Worm (Caenorhabditis elegans) whole organism, young adult: Measurements from ENCODE around the gene mapk-15.

Experiments used
- ceh-79 ChIP-seq: sonication (generic microtip); optimal IDR thresholded peaks from 2 replicates; lab custom pipeline; 2017; ENCODE audit warnings: mild to moderate bottlenecking, missing genetic modification characterization, missing compliant biosample characterization
- lin-35 ChIP-seq, 3 experiments: fragments of 150-350 bp in 2 of 3; sonication (generic microtip) in 1 of 3; optimal IDR thresholded peaks; 2 replicates each; lab custom pipeline; 2014 to 2018; ENCODE audit warnings: missing biosample characterization in 3 of 3, missing genetic modification characterization in 3 of 3, missing genetic modification reagents in 3 of 3
- zfh-2 ChIP-seq: fragments of 200-800 bp; sonication (Bioruptor generic); conservative IDR thresholded peaks from 2 replicates; pipeline ENCODE4 v1.3.6; 2022; ENCODE audit warnings: missing genetic modification reagents, missing genetic modification characterization, missing compliant biosample characterization
- ztf-3 ChIP-seq: fragments of 200-800 bp; sonication (Bioruptor generic); optimal IDR thresholded peaks from 2 replicates; lab custom pipeline; 2018; ENCODE audit warnings: mild to moderate bottlenecking, missing genetic modification characterization, missing compliant biosample characterization

DNA sequence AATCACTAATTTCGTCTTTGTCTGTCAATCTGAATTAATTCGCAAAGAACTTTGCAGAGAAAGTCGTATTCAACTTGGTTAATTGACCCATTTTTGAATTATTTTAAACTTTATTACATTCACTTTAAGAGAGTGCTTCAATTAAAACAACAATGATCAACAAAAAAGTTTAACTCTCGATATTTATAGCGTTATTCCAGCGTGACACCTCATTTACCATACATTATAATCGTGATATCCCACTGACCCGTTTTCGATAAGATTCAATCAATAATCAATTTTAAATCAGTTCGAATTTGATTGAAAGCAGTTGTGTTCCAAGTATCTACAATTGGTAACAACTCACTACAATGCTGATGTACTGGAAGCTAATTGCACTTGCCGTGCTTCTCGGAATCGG lies 10.9 kb upstream of the mapk-15 start, which contains the start of gene clc-10:
- TF ChIP-seq ceh-79 (tag; lab: Kevin White, UChicago) (no peak), ztf-3 (no peak), lin-35 (GFP tag; optimal IDR thresholded peaks at IDR 0.05; lab: Kevin White, UChicago) (no peak), zfh-2 (no peak)
